Fruit fly (Drosophila melanogaster): ENCODE results near the gene whe.

whe gene

DNA sequence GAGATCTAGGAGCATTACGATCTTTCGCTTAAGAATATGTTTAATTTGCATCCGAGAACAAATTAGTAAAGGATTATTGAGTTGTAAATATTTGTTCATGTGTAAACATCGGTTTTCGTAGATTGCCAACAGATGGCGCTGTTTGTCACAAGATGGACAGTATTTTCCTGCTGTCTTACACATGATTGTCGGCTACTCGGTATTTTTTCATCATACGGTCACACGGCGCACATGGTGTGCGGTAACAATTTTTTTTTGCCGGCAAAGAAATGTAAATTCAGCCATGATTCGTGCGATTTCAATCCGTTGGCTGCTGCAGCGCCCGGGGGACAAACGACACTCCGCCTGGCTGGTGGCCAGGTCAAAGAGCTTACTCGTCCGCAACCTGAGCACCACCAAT is 39.7 kb downstream of the whe start, which contains the start of the genes bbx and waw (continued):
- peak; percentile 11 for TF ChIP-seq HmgD (GFP tag; optimal IDR thresholded peaks at IDR 0.05)
- peak; percentile 8 for TF ChIP-seq CG9817 (tag; optimal IDR thresholded peaks at IDR 0.05)
- TF ChIP-seq lov (optimal IDR thresholded peaks at IDR 0.05) = no peak
- TF ChIP-seq lov (GFP tag; IDR thresholded peaks at IDR 0.05) = no peak
- no peak for TF ChIP-seq Aef1 (GFP tag; IDR thresholded peaks at IDR 0.05)
- TF ChIP-seq Fer3 (tag; optimal IDR thresholded peaks at IDR 0.05) = peak; percentile 26
- 0 out of 2 replicates have a peak, but pooled peaks have one; percentile 11 for TF ChIP-seq CG6689 (GFP tag; IDR thresholded peaks at IDR 0.05)
- TF ChIP-seq chif (GFP tag; optimal IDR thresholded peaks at IDR 0.05) = peak in 1 of 2 experiments; percentile 11
- peak; percentile 55 for TF ChIP-seq CG4617 (GFP tag; optimal IDR thresholded peaks at IDR 0.05; ENCODE audit: borderline replicate concordance)
- peak; percentile 41 for TF ChIP-seq CG10543 (GFP tag; optimal IDR thresholded peaks at IDR 0.05)
- TF ChIP-seq CG12391 (tag; optimal IDR thresholded peaks at IDR 0.05) = peak; percentile 11
- TF ChIP-seq Sin3A (optimal IDR thresholded peaks at IDR 0.05) = peak; percentile 36
- no peak for TF ChIP-seq tna (GFP tag; IDR thresholded peaks at IDR 0.05; ENCODE audit: partially characterized antibody)
- peak; percentile 3 for TF ChIP-seq CG3995 (GFP tag; optimal IDR thresholded peaks at IDR 0.05)
- peak; percentile 27; the same call in 1 of the 2 replicates for TF ChIP-seq CG3847 (GFP tag; IDR thresholded peaks at IDR 0.05)
- TF ChIP-seq zf30C (GFP tag; optimal IDR thresholded peaks at IDR 0.05) = peak; percentile 55
- TF ChIP-seq Blimp-1 (GFP tag; optimal IDR thresholded peaks at IDR 0.05) = no peak
- no peak for TF ChIP-seq al (GFP tag; IDR thresholded peaks at IDR 0.05)
- TF ChIP-seq peb (GFP tag; IDR thresholded peaks at IDR 0.05) = no peak
- no peak for TF ChIP-seq Dbx (GFP tag; IDR thresholded peaks at IDR 0.05)
- no peak for TF ChIP-seq nerfin-2 (GFP tag; IDR thresholded peaks at IDR 0.05; ENCODE audit: partially characterized antibody)
- TF ChIP-seq Bgb (GFP tag; IDR thresholded peaks at IDR 0.05; ENCODE audit: partially characterized antibody) = no peak
- no peak for TF ChIP-seq odd (GFP tag; optimal IDR thresholded peaks at IDR 0.05)
- 0 out of 2 replicates have a peak, but pooled peaks have one; percentile 11 for TF ChIP-seq CG10959 (GFP tag; IDR thresholded peaks at IDR 0.05)
- no peak for TF ChIP-seq CG32532 (GFP tag; IDR thresholded peaks at IDR 0.05)
- TF ChIP-seq pzg (GFP tag; optimal IDR thresholded peaks at IDR 0.05) = peak; percentile 77
- peak; percentile 37 for TF ChIP-seq Ets97D (GFP tag; optimal IDR thresholded peaks at IDR 0.05)
- TF ChIP-seq ash1 (GFP tag; optimal IDR thresholded peaks at IDR 0.05) = no peak
- no peak for TF ChIP-seq D (optimal IDR thresholded peaks at IDR 0.05)
- TF ChIP-seq D (GFP tag; optimal IDR thresholded peaks at IDR 0.05) = no peak
- TF ChIP-seq Oaz (GFP tag; IDR thresholded peaks at IDR 0.05) = no peak
- peak; percentile 17 for TF ChIP-seq Hsf (GFP tag; optimal IDR thresholded peaks at IDR 0.05)
- no peak for TF ChIP-seq CG31224 (GFP tag; IDR thresholded peaks at IDR 0.05)
- peak; percentile 38; the same call in 1 of the 2 replicates for TF ChIP-seq Rfx (GFP tag; IDR thresholded peaks at IDR 0.05)
- no peak for TF ChIP-seq CG12769 (tag; optimal IDR thresholded peaks at IDR 0.05)
- no peak for TF ChIP-seq abd-A (tag; optimal IDR thresholded peaks at IDR 0.05)
- TF ChIP-seq zen (tag; optimal IDR thresholded peaks at IDR 0.05) = peak; percentile 43
- TF ChIP-seq kni (GFP tag; optimal IDR thresholded peaks at IDR 0.05) = peak; percentile 53
- no peak for TF ChIP-seq CG13296 (GFP tag; optimal IDR thresholded peaks at IDR 0.05)
- peak; percentile 20 for TF ChIP-seq CG34376 (GFP tag; optimal IDR thresholded peaks at IDR 0.05)
- no peak for TF ChIP-seq tin (GFP tag; optimal IDR thresholded peaks at IDR 0.05)
- TF ChIP-seq Bdp1 (GFP tag; optimal IDR thresholded peaks at IDR 0.05) = no peak
- TF ChIP-seq BEAF-32 (GFP tag; optimal IDR thresholded peaks at IDR 0.05) = peak; percentile 33
- peak; percentile 21 for TF ChIP-seq Nf-YC (tag; optimal IDR thresholded peaks at IDR 0.05)
- no peak for TF ChIP-seq amos (GFP tag; IDR thresholded peaks at IDR 0.05; ENCODE audit: partially characterized antibody)
- TF ChIP-seq CG14710 (tag; optimal IDR thresholded peaks at IDR 0.05) = peak; percentile 52
- TF ChIP-seq CG5180 (GFP tag; optimal IDR thresholded peaks at IDR 0.05) = no peak
- TF ChIP-seq h (optimal IDR thresholded peaks at IDR 0.05) = no peak
- no peak for TF ChIP-seq H15 (GFP tag; IDR thresholded peaks at IDR 0.05)
- no peak for TF ChIP-seq rib (GFP tag; IDR thresholded peaks at IDR 0.05)
- no peak for TF ChIP-seq CG7357 (GFP tag; IDR thresholded peaks at IDR 0.05)
- TF ChIP-seq Dfd (GFP tag; optimal IDR thresholded peaks at IDR 0.05) = no peak

All from whole organism, embryonic.